Fruit fly (Drosophila melanogaster) whole organism: Measurements from ENCODE around the gene CG3568.

ENCODE experiments used
- CG8478 ChIP-seq: fragments of >200 bp; optimal IDR thresholded peaks from 2 replicates; lab custom pipeline; 2018; ENCODE audit warnings: inconsistent platforms
- Dll ChIP-seq: fragments of >200 bp; optimal IDR thresholded peaks from 2 replicates; lab custom pipeline; 2017
- EcR ChIP-seq, 2 experiments: fragments of >200 bp; optimal IDR thresholded peaks; 2 replicates each; lab custom pipeline; 2017; ENCODE audit warnings: missing biosample characterization in 2 of 2, missing genetic modification characterization in 2 of 2, missing genetic modification reagents in 2 of 2
- pan ChIP-seq: fragments of >200 bp; optimal IDR thresholded peaks from 2 replicates; lab custom pipeline; 2017
- psq ChIP-seq: fragments of >200 bp; optimal IDR thresholded peaks from 2 replicates; lab custom pipeline; 2017
- usp ChIP-seq: fragments of >200 bp; optimal IDR thresholded peaks from 2 replicates; lab custom pipeline; 2017; ENCODE audit warnings: missing biosample characterization, missing genetic modification characterization, mixed read lengths

CG3568 gene

dm6 chrX:4542353-4542752, at the start of gene CG3568:
Gene CG3568, plus strand, starts transcription at chrX:4542630.
- TF ChIP-seq usp, result no peak
- no peak for TF ChIP-seq CG8478 (lab: Kevin White, UChicago)
- TF ChIP-seq psq (lab: Kevin White, UChicago), result no peak
- TF ChIP-seq pan (lab: Kevin White, UChicago), result no peak
- TF ChIP-seq EcR (GFP tag; optimal IDR thresholded peaks at IDR 0.05; lab: Kevin White, UChicago), result no peak
- TF ChIP-seq Dll (lab: Kevin White, UChicago), result no peak

DNA sequence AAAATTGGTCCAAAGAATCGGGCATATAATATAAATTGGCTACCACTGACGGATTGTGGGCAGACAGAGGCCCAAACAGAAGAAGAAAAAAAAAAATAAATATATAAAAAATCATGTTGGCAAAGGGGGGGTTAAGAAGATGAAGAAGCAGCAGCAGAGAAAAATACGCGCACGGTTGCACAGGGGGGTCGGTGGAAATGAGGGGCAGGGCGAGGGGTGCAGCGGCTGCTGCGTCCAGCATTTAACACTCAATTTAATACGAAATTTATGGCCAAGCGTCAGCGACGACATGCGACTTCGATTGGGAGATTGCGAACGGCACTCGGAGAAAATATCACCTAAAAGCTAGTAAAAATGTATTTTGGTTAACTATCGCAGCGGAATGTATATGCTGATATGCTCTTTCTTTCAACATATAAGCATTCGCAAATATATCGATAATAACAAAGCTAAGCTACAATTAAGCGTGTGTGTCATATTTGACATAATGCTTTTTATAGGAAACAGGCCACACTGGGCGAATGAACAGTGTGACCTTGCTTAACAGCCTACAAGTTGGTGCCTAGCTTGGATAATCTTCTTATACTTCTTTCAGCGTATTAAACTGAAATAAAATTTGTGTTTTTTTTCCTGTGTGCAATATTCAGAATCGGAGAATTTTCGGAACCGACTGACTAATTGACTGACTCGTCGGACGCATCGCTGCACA, 49.1 kb upstream of the CG3568 start:
- TF ChIP-seq Dll (lab: Kevin White, UChicago), result no peak
- TF ChIP-seq EcR (GFP tag; optimal IDR thresholded peaks at IDR 0.05; lab: Kevin White, UChicago), result no peak
- TF ChIP-seq psq (lab: Kevin White, UChicago), result no peak
- TF ChIP-seq pan (lab: Kevin White, UChicago), result no peak
- TF ChIP-seq CG8478 (lab: Kevin White, UChicago), result no peak
- no peak for TF ChIP-seq usp

DNA sequence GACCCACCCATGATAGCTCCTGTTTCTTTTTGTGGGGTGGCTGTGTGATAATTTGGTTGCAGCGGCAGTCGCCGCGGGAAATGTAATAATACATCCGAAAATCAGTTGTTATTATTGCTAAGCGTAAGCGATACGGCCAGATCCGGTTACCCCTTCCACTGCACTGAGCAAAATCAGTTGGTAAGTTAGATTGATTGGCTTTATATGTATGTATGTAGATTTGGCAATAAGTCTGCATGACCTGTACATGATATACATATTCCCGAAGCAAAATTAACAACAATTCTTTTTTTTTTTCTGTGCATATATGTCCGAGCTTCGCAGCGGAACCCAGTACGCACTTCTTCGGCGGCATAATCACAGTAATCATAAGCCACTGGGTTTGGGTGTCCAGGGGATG, 44.2 kb upstream of the CG3568 start:
- TF ChIP-seq psq (lab: Kevin White, UChicago), result no peak
- no peak for TF ChIP-seq EcR (GFP tag; optimal IDR thresholded peaks at IDR 0.05; lab: Kevin White, UChicago)
- TF ChIP-seq Dll (lab: Kevin White, UChicago), result no peak
- no peak for TF ChIP-seq CG8478 (lab: Kevin White, UChicago)
- TF ChIP-seq pan (lab: Kevin White, UChicago), result no peak
- no peak for TF ChIP-seq usp

DNA sequence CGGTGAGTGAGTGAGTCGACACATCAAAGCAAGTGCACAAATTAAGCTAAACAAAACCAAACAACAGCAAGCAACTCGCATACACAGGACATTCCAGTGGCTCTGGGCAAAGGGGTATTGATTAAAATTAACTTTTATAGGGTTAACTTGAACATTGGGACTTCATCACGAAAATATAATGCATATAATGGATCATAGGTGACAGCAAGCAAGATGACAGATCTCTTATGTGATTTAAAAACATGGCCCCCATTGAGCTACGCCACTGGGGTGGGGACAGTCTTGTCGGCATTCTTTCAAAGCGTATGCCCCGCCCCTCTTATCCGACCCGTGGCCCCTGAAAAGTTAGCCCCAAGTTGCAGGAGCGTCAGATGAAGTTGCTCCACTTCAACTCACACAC, 38.9 kb upstream of the CG3568 start:
- no peak for TF ChIP-seq CG8478 (lab: Kevin White, UChicago)
- TF ChIP-seq psq (lab: Kevin White, UChicago), result no peak
- no peak for TF ChIP-seq Dll (lab: Kevin White, UChicago)
- TF ChIP-seq EcR (GFP tag; optimal IDR thresholded peaks at IDR 0.05; lab: Kevin White, UChicago), result no peak
- no peak for TF ChIP-seq usp
- TF ChIP-seq pan (lab: Kevin White, UChicago), result no peak

- TF ChIP-seq Dll (lab: Kevin White, UChicago), result no peak
- no peak for TF ChIP-seq EcR (GFP tag; optimal IDR thresholded peaks at IDR 0.05; lab: Kevin White, UChicago)
- TF ChIP-seq CG8478 (lab: Kevin White, UChicago), result no peak
- no peak for TF ChIP-seq pan (lab: Kevin White, UChicago)
- TF ChIP-seq psq (lab: Kevin White, UChicago), result no peak
Measured at dm6 chrX:4505318-4505717, 37.1 kb upstream of the CG3568 start.

dm6 chrX:4507121-4507520, 35.3 kb upstream of the CG3568 start:
- TF ChIP-seq CG8478 (lab: Kevin White, UChicago), result no peak
- no peak for TF ChIP-seq pan (lab: Kevin White, UChicago)
- no peak for TF ChIP-seq usp
- no peak for TF ChIP-seq psq (lab: Kevin White, UChicago)
- TF ChIP-seq Dll (lab: Kevin White, UChicago), result no peak
- TF ChIP-seq EcR (GFP tag; optimal IDR thresholded peaks at IDR 0.05; lab: Kevin White, UChicago), result no peak

DNA sequence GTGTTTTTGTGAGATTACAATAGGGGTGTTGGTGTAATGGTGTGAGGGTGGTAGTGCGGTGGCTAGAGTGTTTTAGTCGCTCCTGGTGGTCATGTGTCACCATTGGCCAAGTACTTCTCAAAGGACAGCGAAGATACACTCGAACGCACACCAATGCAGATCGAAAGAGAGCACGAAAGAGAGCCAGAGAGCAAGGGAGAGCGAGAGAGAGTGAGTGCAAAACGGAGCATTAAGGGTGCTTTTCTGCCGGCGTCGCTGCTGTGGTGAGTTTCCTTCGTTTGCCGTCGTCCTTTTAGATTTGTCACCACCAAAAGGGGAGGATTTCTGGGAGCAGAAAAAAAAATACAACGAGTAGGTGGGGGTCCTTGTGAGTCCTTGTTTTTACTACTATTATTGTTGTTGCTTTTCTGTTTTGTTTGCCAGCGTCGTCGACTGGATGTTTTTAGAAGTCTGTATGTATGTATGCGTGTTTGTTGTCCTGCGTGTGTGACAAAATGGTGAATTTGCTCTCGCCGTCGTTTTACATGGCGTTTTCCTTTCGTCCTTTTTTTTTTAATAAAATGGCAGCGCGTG, 34.3 kb upstream of the CG3568 start:
- peak; percentile 9 for TF ChIP-seq Dll (lab: Kevin White, UChicago)
- no peak for TF ChIP-seq usp
- no peak for TF ChIP-seq psq (lab: Kevin White, UChicago)
- TF ChIP-seq EcR (GFP tag; optimal IDR thresholded peaks at IDR 0.05; lab: Kevin White, UChicago), result no peak

dm6 chrX:4511575-4511974, 30.9 kb upstream of the CG3568 start:
- TF ChIP-seq Dll (lab: Kevin White, UChicago), result no peak
- no peak for TF ChIP-seq pan (lab: Kevin White, UChicago)
- no peak for TF ChIP-seq EcR (GFP tag; optimal IDR thresholded peaks at IDR 0.05; lab: Kevin White, UChicago)
- TF ChIP-seq CG8478 (lab: Kevin White, UChicago), result no peak
- no peak for TF ChIP-seq usp
- no peak for TF ChIP-seq psq (lab: Kevin White, UChicago)

DNA sequence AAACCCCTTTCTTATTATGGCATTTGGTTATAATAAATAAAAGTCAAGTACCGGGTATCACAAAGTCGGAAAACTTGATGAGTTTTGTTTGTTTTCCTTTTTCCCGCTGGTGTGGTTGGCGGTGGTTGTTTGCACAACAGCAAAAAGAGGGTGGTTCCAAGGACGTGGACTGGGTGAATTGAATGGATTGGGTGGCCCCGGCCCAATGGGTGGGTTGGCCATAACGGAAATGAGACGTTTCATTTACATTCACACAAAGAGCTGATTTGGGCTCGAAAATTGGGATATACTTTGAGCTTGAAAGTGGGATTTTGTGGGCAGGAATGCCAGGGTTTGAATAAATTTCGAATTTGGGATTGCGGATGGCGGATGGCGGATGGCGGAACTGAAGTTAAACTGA, 21.6 kb upstream of the CG3568 start:
- TF ChIP-seq pan (lab: Kevin White, UChicago) (no peak), CG8478 (lab: Kevin White, UChicago) (no peak), psq (lab: Kevin White, UChicago) (no peak), EcR (GFP tag; optimal IDR thresholded peaks at IDR 0.05; lab: Kevin White, UChicago) (no peak), usp (no peak), Dll (lab: Kevin White, UChicago) (no peak)

DNA sequence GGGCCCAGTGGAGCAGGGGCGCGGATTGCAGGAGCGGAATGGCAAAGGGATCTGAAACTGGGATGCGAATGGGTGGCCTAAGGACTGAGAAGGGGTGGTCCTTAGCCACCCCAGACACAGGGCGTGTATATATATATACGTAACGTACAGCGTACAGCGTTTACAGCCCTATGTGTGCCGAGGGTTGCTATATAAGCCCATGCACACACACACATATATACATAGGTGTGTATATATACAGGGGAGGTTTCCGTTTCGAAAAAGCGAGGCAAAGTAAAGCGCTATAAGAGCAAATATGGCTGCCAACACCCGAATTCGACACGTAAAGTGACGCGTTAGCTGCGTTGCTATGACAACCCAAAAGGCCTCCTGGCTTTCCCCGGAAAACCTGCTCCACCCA, 15.7 kb upstream of the CG3568 start:
- TF ChIP-seq Dll (lab: Kevin White, UChicago) (no peak), EcR (GFP tag; optimal IDR thresholded peaks at IDR 0.05; lab: Kevin White, UChicago) (no peak), psq (lab: Kevin White, UChicago) (no peak), pan (lab: Kevin White, UChicago) (no peak), CG8478 (lab: Kevin White, UChicago) (no peak), usp (no peak)

dm6 chrX:4529909-4530308, 12.5 kb upstream of the CG3568 start, which contains the start of gene CG3556:
Gene CG3556, plus strand, starts transcription at chrX:4530231.
- TF ChIP-seq psq (lab: Kevin White, UChicago), result no peak
- no peak for TF ChIP-seq pan (lab: Kevin White, UChicago)
- no peak for TF ChIP-seq EcR (GFP tag; optimal IDR thresholded peaks at IDR 0.05; lab: Kevin White, UChicago)
- TF ChIP-seq CG8478 (lab: Kevin White, UChicago), result no peak
- TF ChIP-seq Dll (lab: Kevin White, UChicago), result no peak
- no peak for TF ChIP-seq usp

dm6 chrX:4534002-4534401, 8.4 kb upstream of the CG3568 start:
- TF ChIP-seq psq (lab: Kevin White, UChicago) (no peak), usp (no peak), EcR (GFP tag; optimal IDR thresholded peaks at IDR 0.05; lab: Kevin White, UChicago) (no peak), CG8478 (lab: Kevin White, UChicago) (no peak), Dll (lab: Kevin White, UChicago) (no peak), pan (lab: Kevin White, UChicago) (no peak)
